Worm (Caenorhabditis elegans): ENCODE data around the gene AC3.5.

ce11 chrV:10402804-10403203 lies 14.5 kb downstream of the AC3.5 start, which contains the start of gene F15H10.8:
- TF ChIP-seq nhr-11 (tag; optimal IDR thresholded peaks at IDR 0.05): no peak
- TF ChIP-seq zag-1 (tag; optimal IDR thresholded peaks at IDR 0.05): no peak
- TF ChIP-seq jun-1 (tag; optimal IDR thresholded peaks at IDR 0.05): no peak
- TF ChIP-seq snpc-4 (tag; optimal IDR thresholded peaks at IDR 0.05): no peak
- no peak for TF ChIP-seq sptf-1 (tag; optimal IDR thresholded peaks at IDR 0.05)
- TF ChIP-seq unc-62 (GFP tag; optimal IDR thresholded peaks at IDR 0.05): no peak
- TF ChIP-seq nhr-12 (tag; optimal IDR thresholded peaks at IDR 0.05): no peak
- TF ChIP-seq dpl-1 (GFP tag; optimal IDR thresholded peaks at IDR 0.05): no peak

Data from whole organism, L1 larva.